Fruit fly (Drosophila melanogaster) whole organism, embryonic: ENCODE results near the gene CG6441.

Experiments used
- Ada2b ChIP-seq: fragments of 200-800 bp; sonication (Bioruptor generic); IDR thresholded peaks from 2 replicates; pipeline ENCODE4 v1.3.6; 2022; ENCODE audit warnings: missing biosample characterization, missing genetic modification characterization
- B-H1 ChIP-seq: fragments of 200-800 bp; sonication (Bioruptor generic); IDR thresholded peaks from 3 replicates; pipeline ENCODE4 v1.3.6; 2022; ENCODE audit warnings: missing biosample characterization, missing genetic modification characterization
- Blimp-1 ChIP-seq: fragments of 200-800 bp; sonication (Bioruptor generic); optimal IDR thresholded peaks from 3 replicates; lab custom pipeline; 2018; ENCODE audit warnings: missing biosample characterization, missing genetic modification characterization, mild to moderate bottlenecking, moderate library complexity, missing genetic modification reagents
- CG11504 ChIP-seq: fragments of 200-800 bp; sonication (Bioruptor generic); optimal IDR thresholded peaks from 3 replicates; lab custom pipeline; 2019; ENCODE audit warnings: missing biosample characterization, mild to moderate bottlenecking, missing genetic modification characterization, moderate library complexity
- CG13123 ChIP-seq: fragments of 200-800 bp; sonication (Bioruptor generic); optimal IDR thresholded peaks from 2 replicates; lab custom pipeline; 2016; ENCODE audit warnings: missing biosample characterization, missing genetic modification characterization
- CG15269 ChIP-seq: fragments of 200-800 bp; sonication (Bioruptor generic); optimal IDR thresholded peaks from 2 replicates; lab custom pipeline; 2018; ENCODE audit warnings: missing biosample characterization, mild to moderate bottlenecking, missing genetic modification characterization, moderate library complexity
- CG17385 ChIP-seq: fragments of 200-800 bp; sonication (Bioruptor generic); optimal IDR thresholded peaks from 3 replicates; lab custom pipeline; 2018; ENCODE audit warnings: missing biosample characterization, mild to moderate bottlenecking, missing genetic modification characterization
- CG2120 ChIP-seq: fragments of 200-800 bp; sonication (Bioruptor generic); optimal IDR thresholded peaks from 3 replicates; lab custom pipeline; 2016; ENCODE audit warnings: missing biosample characterization, missing genetic modification characterization
- CG31224 ChIP-seq: fragments of 200-800 bp; sonication (Bioruptor generic); IDR thresholded peaks from 2 replicates; pipeline ENCODE4 v1.3.6; 2022; ENCODE audit warnings: missing biosample characterization, missing genetic modification characterization
- CG3281 ChIP-seq: fragments of 200-800 bp; sonication (Bioruptor generic); optimal IDR thresholded peaks from 3 replicates; lab custom pipeline; 2017; ENCODE audit warnings: missing biosample characterization, mild to moderate bottlenecking, missing genetic modification characterization
- CG4617 ChIP-seq: fragments of 200-800 bp; sonication (Bioruptor generic); optimal IDR thresholded peaks from 3 replicates; lab custom pipeline; 2016; ENCODE audit warnings: missing biosample characterization, missing genetic modification characterization, borderline replicate concordance
- CG6254 ChIP-seq: fragments of 200-800 bp; sonication (Bioruptor generic); optimal IDR thresholded peaks from 3 replicates; lab custom pipeline; 2017; ENCODE audit warnings: mild to moderate bottlenecking, missing biosample characterization, missing genetic modification reagents, missing genetic modification characterization
- CG7372 ChIP-seq: fragments of 200-800 bp; sonication (Bioruptor generic); IDR thresholded peaks from 2 replicates; pipeline ENCODE4 v1.3.6; 2022; ENCODE audit warnings: missing biosample characterization, missing genetic modification characterization
- CG7839 ChIP-seq: fragments of 200-800 bp; sonication (Bioruptor generic); optimal IDR thresholded peaks from 3 replicates; lab custom pipeline; 2018; ENCODE audit warnings: missing biosample characterization, mild to moderate bottlenecking, missing genetic modification characterization, moderate library complexity
- CG8944 ChIP-seq: fragments of 200-800 bp; sonication (Bioruptor generic); optimal IDR thresholded peaks from 3 replicates; lab custom pipeline; 2016; ENCODE audit warnings: missing biosample characterization, missing genetic modification characterization
- CG9727 ChIP-seq: fragments of 200-800 bp; sonication (Bioruptor generic); optimal IDR thresholded peaks from 3 replicates; lab custom pipeline; 2017; ENCODE audit warnings: missing biosample characterization, mild to moderate bottlenecking, missing genetic modification characterization
- CG9817 ChIP-seq: fragments of 200-800 bp; sonication (Bioruptor generic); optimal IDR thresholded peaks from 2 replicates; lab custom pipeline; 2018; ENCODE audit warnings: missing biosample characterization, mild to moderate bottlenecking, missing genetic modification characterization, moderate library complexity
- CoRest ChIP-seq: fragments of 200-800 bp; sonication (Bioruptor generic); optimal IDR thresholded peaks from 3 replicates; lab custom pipeline; 2018; ENCODE audit warnings: missing biosample characterization, mild to moderate bottlenecking, missing genetic modification characterization, moderate library complexity
- D19B ChIP-seq: fragments of 200-800 bp; sonication (Bioruptor generic); optimal IDR thresholded peaks from 2 replicates; lab custom pipeline; 2017; ENCODE audit warnings: missing biosample characterization, mild to moderate bottlenecking, missing genetic modification characterization
- Dek ChIP-seq: fragments of 200-800 bp; sonication (Bioruptor generic); optimal IDR thresholded peaks from 3 replicates; lab custom pipeline; 2019; ENCODE audit warnings: missing biosample characterization, mild to moderate bottlenecking, missing genetic modification characterization, moderate library complexity
- E2f1 ChIP-seq: fragments of 200-800 bp; sonication (Bioruptor generic); IDR thresholded peaks from 2 replicates; pipeline ENCODE4 v1.3.6; 2022; ENCODE audit warnings: missing biosample characterization, missing genetic modification characterization
- HmgD ChIP-seq: fragments of 200-800 bp; sonication (Bioruptor generic); optimal IDR thresholded peaks from 3 replicates; lab custom pipeline; 2016; ENCODE audit warnings: missing biosample characterization, missing genetic modification characterization
- Med ChIP-seq: fragments of 200-800 bp; sonication (Bioruptor generic); peaks from one replicate; lab custom pipeline; 2016; ENCODE audit warnings: missing biosample characterization, missing genetic modification characterization, mild to moderate bottlenecking, inconsistent platforms, moderate library complexity
- Meics ChIP-seq: fragments of 200-800 bp; sonication (Bioruptor generic); optimal IDR thresholded peaks from 2 replicates; lab custom pipeline; 2017; ENCODE audit warnings: missing biosample characterization, mild to moderate bottlenecking, missing genetic modification characterization
- Oaz ChIP-seq: fragments of 200-800 bp; sonication (Bioruptor generic); IDR thresholded peaks from 2 replicates; pipeline ENCODE4 v1.3.6; 2022; ENCODE audit warnings: missing biosample characterization, missing genetic modification characterization
- Pdp1 ChIP-seq, 2 experiments: fragments of 200-800 bp; sonication (Bioruptor generic); optimal IDR thresholded peaks; 3 replicates each; lab custom pipeline; 2016; ENCODE audit warnings: missing biosample characterization in 2 of 2, missing genetic modification characterization in 2 of 2, mild to moderate bottlenecking in 1 of 2, moderate library complexity in 1 of 2
- Ptx1 ChIP-seq: fragments of 200-800 bp; sonication (Bioruptor generic); IDR thresholded peaks from 2 replicates; pipeline ENCODE4 v1.3.6; 2022; ENCODE audit warnings: missing biosample characterization, missing genetic modification characterization
- Ravus ChIP-seq: fragments of 200-800 bp; sonication (Bioruptor generic); IDR thresholded peaks from 2 replicates; pipeline ENCODE4 v1.3.6; 2022; ENCODE audit warnings: missing biosample characterization, missing genetic modification characterization
- Sox100B ChIP-seq: fragments of 200-800 bp; sonication (Bioruptor generic); optimal IDR thresholded peaks from 3 replicates; lab custom pipeline; 2018; ENCODE audit warnings: missing biosample characterization, mild to moderate bottlenecking, missing genetic modification characterization
- Taf1 ChIP-seq: fragments of 200-800 bp; sonication (Bioruptor generic); IDR thresholded peaks from 2 replicates; pipeline ENCODE4 v1.3.6; 2022; ENCODE audit warnings: missing biosample characterization, missing genetic modification characterization
- ara ChIP-seq: fragments of 200-800 bp; sonication (Bioruptor generic); IDR thresholded peaks from 2 replicates; pipeline ENCODE4 v1.3.6; 2022; ENCODE audit warnings: missing biosample characterization, missing genetic modification characterization
- cato ChIP-seq: fragments of 200-800 bp; sonication (Bioruptor generic); optimal IDR thresholded peaks from 2 replicates; lab custom pipeline; 2016; ENCODE audit warnings: missing biosample characterization, missing genetic modification characterization, borderline replicate concordance
- dan ChIP-seq: fragments of 200-800 bp; sonication (Bioruptor generic); IDR thresholded peaks from 2 replicates; pipeline ENCODE4 v1.3.6; 2022; ENCODE audit warnings: missing biosample characterization, missing genetic modification characterization
- dm ChIP-seq: fragments of 200-800 bp; sonication (Bioruptor generic); optimal IDR thresholded peaks from 3 replicates; lab custom pipeline; 2016; ENCODE audit warnings: missing biosample characterization, missing genetic modification characterization
- dpn ChIP-seq, 2 experiments: fragments of 200-800 bp; sonication (Bioruptor generic); optimal IDR thresholded peaks; 3 replicates each; lab custom pipeline; 2016; ENCODE audit warnings: missing biosample characterization in 2 of 2, missing genetic modification characterization in 2 of 2
- dysf ChIP-seq: fragments of 200-800 bp; sonication (Bioruptor generic); IDR thresholded peaks from 3 replicates; pipeline ENCODE4 v1.3.6; 2022; ENCODE audit warnings: missing biosample characterization, missing genetic modification characterization
- gro ChIP-seq: fragments of 200-800 bp; sonication (Bioruptor generic); optimal IDR thresholded peaks from 2 replicates; lab custom pipeline; 2016; ENCODE audit warnings: missing biosample characterization, missing genetic modification characterization
- hkb ChIP-seq, 2 experiments: fragments of 200-800 bp in 1 of 2; fragments of >200 bp in 1 of 2; sonication (Bioruptor generic) in 1 of 2; IDR thresholded peaks in 1 of 2; optimal IDR thresholded peaks in 1 of 2; 2 replicates each; pipeline versions ENCODE4 v1.3.6 to Lab custom; 2017 to 2022; ENCODE audit warnings: missing biosample characterization in 1 of 2, missing genetic modification characterization in 1 of 2
- lilli ChIP-seq: fragments of 200-800 bp; sonication (Bioruptor generic); optimal IDR thresholded peaks from 3 replicates; lab custom pipeline; 2016; ENCODE audit warnings: missing biosample characterization, missing genetic modification characterization
- mam ChIP-seq: fragments of 200-800 bp; sonication (Bioruptor generic); optimal IDR thresholded peaks from 3 replicates; lab custom pipeline; 2016; ENCODE audit warnings: missing biosample characterization, missing genetic modification characterization
- nom ChIP-seq: fragments of 200-800 bp; sonication (Bioruptor generic); optimal IDR thresholded peaks from 2 replicates; lab custom pipeline; 2017; ENCODE audit warnings: missing biosample characterization, missing genetic modification characterization, mild to moderate bottlenecking, moderate library complexity, missing genetic modification reagents
- pita ChIP-seq: fragments of 200-800 bp; sonication (Bioruptor generic); optimal IDR thresholded peaks from 2 replicates; lab custom pipeline; 2017; ENCODE audit warnings: missing biosample characterization, mild to moderate bottlenecking, missing genetic modification characterization
- pzg ChIP-seq: fragments of 200-800 bp; sonication (Bioruptor generic); optimal IDR thresholded peaks from 3 replicates; lab custom pipeline; 2018; ENCODE audit warnings: missing biosample characterization, mild to moderate bottlenecking, missing genetic modification characterization, moderate library complexity
- rib ChIP-seq: fragments of 200-800 bp; sonication (Bioruptor generic); IDR thresholded peaks from 2 replicates; pipeline ENCODE4 v1.3.6; 2022; ENCODE audit warnings: missing biosample characterization, missing genetic modification characterization
- ro ChIP-seq: fragments of 200-800 bp; sonication (Bioruptor generic); IDR thresholded peaks from 2 replicates; pipeline ENCODE4 v1.3.6; 2022; ENCODE audit warnings: missing biosample characterization, missing genetic modification characterization
- sens ChIP-seq: fragments of 200-800 bp; sonication (Bioruptor generic); peaks from one replicate; lab custom pipeline; 2016; ENCODE audit warnings: missing biosample characterization, missing genetic modification characterization
- sisA ChIP-seq: fragments of 200-800 bp; sonication (Bioruptor generic); IDR thresholded peaks from 2 replicates; pipeline ENCODE4 v1.3.6; 2022; ENCODE audit warnings: missing biosample characterization, missing genetic modification characterization
- slbo ChIP-seq: fragments of 200-800 bp; sonication (Bioruptor generic); IDR thresholded peaks from 2 replicates; pipeline ENCODE4 v1.3.6; 2022; ENCODE audit warnings: missing biosample characterization, missing genetic modification characterization
- tx ChIP-seq: fragments of 200-800 bp; sonication (Bioruptor generic); optimal IDR thresholded peaks from 2 replicates; lab custom pipeline; 2016; ENCODE audit warnings: missing biosample characterization, missing genetic modification characterization
- usp ChIP-seq: fragments of >200 bp; optimal IDR thresholded peaks from 2 replicates; lab custom pipeline; 2017; ENCODE audit warnings: missing biosample characterization, missing genetic modification characterization
- zen ChIP-seq: fragments of 200-800 bp; sonication (Bioruptor generic); optimal IDR thresholded peaks from 3 replicates; lab custom pipeline; 2018; ENCODE audit warnings: missing biosample characterization, mild to moderate bottlenecking, missing genetic modification characterization, moderate library complexity

CG6441 gene

DNA sequence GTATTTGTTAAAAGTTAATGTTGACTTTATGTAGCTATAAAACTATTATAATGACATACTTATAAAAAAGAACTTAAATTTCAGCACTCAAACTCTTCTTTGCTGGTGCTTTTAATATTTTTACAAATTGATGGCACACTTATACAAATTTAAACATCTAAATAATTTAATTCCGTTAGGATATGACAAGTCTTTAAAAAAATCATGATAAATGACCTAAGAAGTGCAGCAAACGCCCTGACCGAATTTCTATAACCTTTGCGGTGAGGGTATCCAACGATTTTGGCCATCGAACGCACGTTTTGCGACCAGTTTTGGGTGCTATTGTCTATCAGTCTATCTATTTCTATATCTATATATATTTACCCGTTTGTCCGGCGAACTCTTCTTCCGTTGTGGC lies 31.6 kb upstream of the CG6441 start (continued):
- TF ChIP-seq ro (GFP tag; lab: Robert Waterston, UW) = no peak
- TF ChIP-seq gro (GFP tag; lab: Kevin White, UChicago) = peak; percentile 14
- peak; percentile 29 for TF ChIP-seq CG9817 (tag; lab: Kevin White, UChicago)
- TF ChIP-seq dan = no peak
- TF ChIP-seq CG3281 = peak; percentile 56
- TF ChIP-seq Meics (GFP tag; lab: Kevin White, UChicago) = peak; percentile 51
- TF ChIP-seq HmgD (GFP tag; lab: Kevin White, UChicago) = no peak
- TF ChIP-seq ara (GFP tag; lab: Robert Waterston, UW) = no peak
- TF ChIP-seq rib = no peak
- no peak for TF ChIP-seq usp (GFP tag; lab: Kevin White, UChicago)
- no peak for TF ChIP-seq cato
- peak in 1 of 2 experiments; percentile 1 for TF ChIP-seq dpn (GFP tag; optimal IDR thresholded peaks at IDR 0.05; lab: Kevin White, UChicago)
- peak; percentile 51 for TF ChIP-seq CG7839 (tag; lab: Kevin White, UChicago)
- TF ChIP-seq CoRest (tag; lab: Kevin White, UChicago) = peak; percentile 58
- no peak for TF ChIP-seq zen (tag; lab: Kevin White, UChicago)
- no peak for TF ChIP-seq hkb (optimal IDR thresholded peaks at IDR 0.05; lab: Kevin White, UChicago)
- peak; percentile 40; the same call in 1 of the 2 replicates for TF ChIP-seq hkb (GFP tag; IDR thresholded peaks at IDR 0.05; lab: Robert Waterston, UW)
- peak; percentile 5 for TF ChIP-seq Sox100B
- no peak for TF ChIP-seq CG8944 (GFP tag; lab: Kevin White, UChicago)
- peak; percentile 65 for TF ChIP-seq sens (GFP tag; lab: Kevin White, UChicago)
- peak; percentile 36; the same call in 1 of the 2 replicates for TF ChIP-seq E2f1 (GFP tag; lab: Robert Waterston, UW)
- peak; percentile 28 for TF ChIP-seq mam (GFP tag; lab: Kevin White, UChicago)
- no peak for TF ChIP-seq pita (GFP tag; lab: Kevin White, UChicago)
- peak; percentile 49 for TF ChIP-seq CG11504 (tag; lab: Kevin White, UChicago)
- TF ChIP-seq CG13123 (GFP tag; lab: Kevin White, UChicago) = no peak
- peak; percentile 65; the same call in 2 of the 3 replicates for TF ChIP-seq dysf (GFP tag; lab: Robert Waterston, UW)
- TF ChIP-seq D19B = peak; percentile 29
- no peak for TF ChIP-seq tx (GFP tag; lab: Kevin White, UChicago)
- TF ChIP-seq Dek (tag; lab: Kevin White, UChicago) = peak; percentile 42
- no peak for TF ChIP-seq sisA
- peak; percentile 3 for TF ChIP-seq CG9727 (GFP tag; lab: Kevin White, UChicago)
- TF ChIP-seq CG4617 (GFP tag; lab: Kevin White, UChicago) = no peak
- TF ChIP-seq Oaz (GFP tag; lab: Robert Waterston, UW) = no peak
- no peak for TF ChIP-seq pzg (GFP tag; lab: Kevin White, UChicago)
- TF ChIP-seq Med (GFP tag; lab: Kevin White, UChicago) = peak; percentile 82
- TF ChIP-seq Taf1 (GFP tag; lab: Robert Waterston, UW) = peak; percentile 37; the same call in 1 of the 2 replicates
- peak in 1 of 2 experiments; percentile 12 for TF ChIP-seq Pdp1 (GFP tag; optimal IDR thresholded peaks at IDR 0.05; lab: Kevin White, UChicago)
- TF ChIP-seq nom (GFP tag; lab: Kevin White, UChicago) = no peak
- peak; percentile 56 for TF ChIP-seq Ada2b (GFP tag; lab: Robert Waterston, UW)
- TF ChIP-seq Ptx1 (GFP tag; lab: Robert Waterston, UW) = peak; percentile 46
- TF ChIP-seq dm (GFP tag; lab: Kevin White, UChicago) = no peak
- peak; percentile 65 for TF ChIP-seq CG15269
- peak; percentile 69 for TF ChIP-seq CG2120 (GFP tag; lab: Kevin White, UChicago)
- peak; percentile 61; the same call in 1 of the 2 replicates for TF ChIP-seq CG7372 (GFP tag; lab: Robert Waterston, UW)
- TF ChIP-seq Blimp-1 = no peak
- TF ChIP-seq CG17385 (GFP tag; lab: Kevin White, UChicago) = peak; percentile 27
- TF ChIP-seq lilli (GFP tag; lab: Kevin White, UChicago) = peak; percentile 59
- no peak for TF ChIP-seq CG6254 (GFP tag; lab: Kevin White, UChicago)
- TF ChIP-seq B-H1 (GFP tag; lab: Robert Waterston, UW) = peak; percentile 13; the same call in 1 of the 3 replicates
- TF ChIP-seq slbo (GFP tag; lab: Robert Waterston, UW) = peak; percentile 73
- TF ChIP-seq Ravus (GFP tag; lab: Robert Waterston, UW) = peak; percentile 32
- peak; percentile 63; the same call in 1 of the 2 replicates for TF ChIP-seq CG31224 (GFP tag; lab: Robert Waterston, UW)
